Worm (Caenorhabditis elegans) whole organism, young adult: ENCODE measurements around the gene sri-78.

Source experiments
- D2030.7 ChIP-seq: fragments of 200-800 bp; sonication (Bioruptor generic); IDR thresholded peaks from 2 replicates; pipeline ENCODE4 v1.3.6; 2022; ENCODE audit warnings: missing genetic modification reagents, missing genetic modification characterization, missing compliant biosample characterization
- F39B2.1 ChIP-seq: fragments of 200-800 bp; sonication (Bioruptor generic); IDR thresholded peaks from 2 replicates; pipeline ENCODE4 v1.3.6; 2022; ENCODE audit warnings: missing genetic modification reagents, missing genetic modification characterization, missing compliant biosample characterization
- aptf-2 ChIP-seq: fragments of 200-800 bp; sonication (Bioruptor generic); conservative IDR thresholded peaks from 2 replicates; pipeline ENCODE4 v1.3.6; 2022; ENCODE audit warnings: missing genetic modification reagents, missing genetic modification characterization, missing compliant biosample characterization
- efl-1 ChIP-seq: fragments of 150-350 bp; optimal IDR thresholded peaks from 2 replicates; lab custom pipeline; 2014; ENCODE audit warnings: missing biosample characterization, missing genetic modification reagents, missing genetic modification characterization
- hrde-1 ChIP-seq: sonication (generic microtip); optimal IDR thresholded peaks from 2 replicates; lab custom pipeline; 2016; ENCODE audit warnings: missing genetic modification characterization, mild to moderate bottlenecking, missing compliant biosample characterization, moderate library complexity, missing genotype, missing genetic modification reagents, borderline replicate concordance
- mcd-1 ChIP-seq: fragments of 200-800 bp; sonication (Bioruptor generic); IDR thresholded peaks from 2 replicates; pipeline ENCODE4 v1.3.6; 2022; ENCODE audit warnings: missing genetic modification reagents, missing genetic modification characterization, missing compliant biosample characterization
- pha-4 ChIP-seq: fragments of 150-350 bp; sonication (generic microtip); optimal IDR thresholded peaks from 2 replicates; lab custom pipeline; 2014; ENCODE audit warnings: missing biosample characterization, missing genetic modification reagents, missing genetic modification characterization
- zfh-2 ChIP-seq: fragments of 200-800 bp; sonication (Bioruptor generic); conservative IDR thresholded peaks from 2 replicates; pipeline ENCODE4 v1.3.6; 2022; ENCODE audit warnings: missing genetic modification reagents, missing genetic modification characterization, missing compliant biosample characterization
- ztf-26 ChIP-seq: sonication (generic microtip); optimal IDR thresholded peaks from 2 replicates; lab custom pipeline; 2017; ENCODE audit warnings: missing genetic modification characterization, missing compliant biosample characterization

ce11 chrII:3137804-3138203 is 47.2 kb upstream of the sri-78 start, which contains the start of gene sri-54:
- TF ChIP-seq efl-1 (GFP tag; lab: Kevin White, UChicago) (no peak), mcd-1 (GFP tag; lab: Robert Waterston, UW) (no peak), hrde-1 (tag; lab: Kevin White, UChicago) (no peak), pha-4 (tag; lab: Kevin White, UChicago) (no peak), ztf-26 (tag; lab: Kevin White, UChicago) (no peak), zfh-2 (GFP tag; lab: Robert Waterston, UW) (no peak), aptf-2 (GFP tag; lab: Robert Waterston, UW) (no peak), D2030.7 (GFP tag; lab: Robert Waterston, UW) (no peak), F39B2.1 (GFP tag; lab: Robert Waterston, UW) (no peak)
